Worm (Caenorhabditis elegans): Measurements from ENCODE around the gene snap-29.

Gene snap-29

ce11 chrIII:8739126-8739525, 36.9 kb upstream of the snap-29 start (continued):
- TF ChIP-seq vab-7 (GFP tag; IDR thresholded peaks at IDR 0.05): no peak
- peak; percentile 77 for TF ChIP-seq lin-1 (GFP tag; IDR thresholded peaks at IDR 0.05)
- TF ChIP-seq hlh-11 (tag; optimal IDR thresholded peaks at IDR 0.05): peak; percentile 91
- TF ChIP-seq nhr-48 (tag; optimal IDR thresholded peaks at IDR 0.05): peak; percentile 94
- TF ChIP-seq daf-16 (GFP tag; optimal IDR thresholded peaks at IDR 0.05): no peak
- TF ChIP-seq daf-16 (tag; optimal IDR thresholded peaks at IDR 0.05): peak; percentile 31
- no peak for TF ChIP-seq ceh-32 (tag; optimal IDR thresholded peaks at IDR 0.05; ENCODE audit: poor library complexity)
- TF ChIP-seq ztf-7 (tag; optimal IDR thresholded peaks at IDR 0.05): no peak
- TF ChIP-seq hlh-30 (tag; optimal IDR thresholded peaks at IDR 0.05; ENCODE audit: insufficient read depth): peak; percentile 90
- TF ChIP-seq nhr-6 (tag; optimal IDR thresholded peaks at IDR 0.05): peak; percentile 31
- peak; percentile 44 for TF ChIP-seq mes-2 (tag; optimal IDR thresholded peaks at IDR 0.05; ENCODE audit: poor library complexity, severe bottlenecking)
- peak; percentile 82 for TF ChIP-seq tra-1 (GFP tag; IDR thresholded peaks at IDR 0.05)
- peak in 1 of 2 experiments; percentile 72 for TF ChIP-seq lsy-2 (tag; optimal IDR thresholded peaks at IDR 0.05)

ce11 chrIII:8739786-8740185, 36.3 kb upstream of the snap-29 start:
- 0 out of 2 replicates have a peak, but pooled peaks have one; percentile 9 for TF ChIP-seq dmd-6 (GFP tag; IDR thresholded peaks at IDR 0.05)
- no peak for TF ChIP-seq F37D6.2 (tag; optimal IDR thresholded peaks at IDR 0.05)
- peak; percentile 49 for TF ChIP-seq mes-2 (tag; optimal IDR thresholded peaks at IDR 0.05; ENCODE audit: poor library complexity, severe bottlenecking)
- peak; percentile 21 for TF ChIP-seq hlh-30 (tag; optimal IDR thresholded peaks at IDR 0.05; ENCODE audit: insufficient read depth)
- TF ChIP-seq hlh-11 (tag; optimal IDR thresholded peaks at IDR 0.05): peak; percentile 47
- no peak for TF ChIP-seq lin-39 (tag; optimal IDR thresholded peaks at IDR 0.05)
- no peak for TF ChIP-seq D1046.2 (GFP tag; IDR thresholded peaks at IDR 0.05)
- TF ChIP-seq mep-1 (tag; optimal IDR thresholded peaks at IDR 0.05): peak; percentile 15
- peak; percentile 67 for TF ChIP-seq aha-1 (tag)
- no peak for TF ChIP-seq dmd-8 (GFP tag; IDR thresholded peaks at IDR 0.05)
- TF ChIP-seq lin-38 (GFP tag; IDR thresholded peaks at IDR 0.05): 0 out of 2 replicates have a peak, but pooled peaks have one; percentile 10
- TF ChIP-seq ceh-20 (GFP tag; IDR thresholded peaks at IDR 0.05): 0 out of 2 replicates have a peak, but pooled peaks have one; percentile 9

DNA sequence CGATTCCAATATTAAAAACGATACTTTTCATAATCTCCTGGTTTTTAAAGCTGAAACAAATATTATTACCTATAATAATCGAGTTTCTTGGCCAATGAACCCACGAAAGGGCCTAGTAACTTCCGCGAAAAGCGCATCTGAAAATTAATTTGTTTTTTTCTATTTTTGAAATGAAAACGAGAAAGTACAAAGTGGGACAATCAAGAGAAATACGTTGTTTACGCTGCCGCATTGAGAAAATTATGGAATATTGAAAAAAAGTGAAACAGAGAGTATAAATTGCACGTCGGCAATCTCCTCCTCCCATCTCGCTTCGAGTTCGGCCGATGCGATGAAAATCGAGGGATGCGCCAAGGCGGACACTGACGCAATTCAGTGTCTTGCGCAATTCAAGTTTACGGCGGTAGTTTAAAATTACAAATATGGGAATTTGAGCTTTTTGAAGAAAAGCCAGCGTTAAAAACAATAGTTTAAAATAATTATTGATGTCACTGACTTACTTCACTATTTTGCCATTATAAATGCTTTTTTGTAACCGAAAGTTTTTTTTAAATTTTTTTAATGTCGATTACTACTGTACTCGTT, 34.7 kb upstream of the snap-29 start, which contains the start of gene pdhk-2:
Gene pdhk-2 (minus strand): TSS at position 137 of the 585 bp plus-strand sequence.
- TF ChIP-seq T20F7.1 (GFP tag; optimal IDR thresholded peaks at IDR 0.05): peak; percentile 89
- no peak for TF ChIP-seq attf-4 (tag; optimal IDR thresholded peaks at IDR 0.05)
- peak; percentile 72 for TF ChIP-seq nhr-11 (tag; optimal IDR thresholded peaks at IDR 0.05)
- TF ChIP-seq ctbp-1 (GFP tag; IDR thresholded peaks at IDR 0.05): peak; percentile 90
- peak; percentile 68; the same call in 1 of the 2 replicates for TF ChIP-seq mdt-29 (GFP tag; IDR thresholded peaks at IDR 0.05)
- peak; percentile 26 for TF ChIP-seq gei-8 (GFP tag; optimal IDR thresholded peaks at IDR 0.05)
- TF ChIP-seq dpl-1 (GFP tag; optimal IDR thresholded peaks at IDR 0.05): peak; percentile 99
- peak; percentile 94 for TF ChIP-seq dmd-6 (GFP tag; IDR thresholded peaks at IDR 0.05)
- peak in 1 of 2 experiments; percentile 74 for TF ChIP-seq daf-16 (GFP tag; optimal IDR thresholded peaks at IDR 0.05)
- peak; percentile 68 for TF ChIP-seq daf-16 (tag; optimal IDR thresholded peaks at IDR 0.05)
- peak; percentile 91 for TF ChIP-seq hmg-1.1 (GFP tag; IDR thresholded peaks at IDR 0.05)
- TF ChIP-seq Y75B8A.6 (GFP tag; IDR thresholded peaks at IDR 0.05): no peak
- peak in 1 of 2 experiments; percentile 82 for TF ChIP-seq mdl-1 (tag; optimal IDR thresholded peaks at IDR 0.05)
- peak; percentile 64 for TF ChIP-seq nhr-25 (tag; optimal IDR thresholded peaks at IDR 0.05; ENCODE audit: borderline replicate concordance, insufficient read depth)
- 0 out of 2 replicates have a peak, but pooled peaks have one; percentile 57 for TF ChIP-seq php-3 (GFP tag; IDR thresholded peaks at IDR 0.05)
- peak; percentile 88 for TF ChIP-seq F37D6.2 (tag; optimal IDR thresholded peaks at IDR 0.05)
- TF ChIP-seq mxl-2 (GFP tag; conservative IDR thresholded peaks at IDR 0.05): no peak
- TF ChIP-seq aha-1 (tag): peak; percentile 92
- peak; percentile 33 for TF ChIP-seq lin-15B (tag; optimal IDR thresholded peaks at IDR 0.05)
- TF ChIP-seq fkh-10 (GFP tag; optimal IDR thresholded peaks at IDR 0.05): peak; percentile 59
- TF ChIP-seq nhr-10 (tag; optimal IDR thresholded peaks at IDR 0.05): no peak
- TF ChIP-seq hlh-11 (tag; optimal IDR thresholded peaks at IDR 0.05): peak; percentile 94
- no peak for TF ChIP-seq nhr-76 (tag; optimal IDR thresholded peaks at IDR 0.05)
- no peak for TF ChIP-seq lim-7 (GFP tag; IDR thresholded peaks at IDR 0.05)
- TF ChIP-seq cey-2 (tag; optimal IDR thresholded peaks at IDR 0.05; ENCODE audit: borderline replicate concordance, insufficient read depth): no peak
- TF ChIP-seq egl-27 (tag; optimal IDR thresholded peaks at IDR 0.05): no peak
- TF ChIP-seq ceh-20 (GFP tag; IDR thresholded peaks at IDR 0.05): peak; percentile 90
- TF ChIP-seq sdz-12 (GFP tag; optimal IDR thresholded peaks at IDR 0.05): no peak
- TF ChIP-seq T26A8.4 (GFP tag; IDR thresholded peaks at IDR 0.05): peak; percentile 93
- peak; percentile 83 for TF ChIP-seq jun-1 (tag; optimal IDR thresholded peaks at IDR 0.05)
